Worm (Caenorhabditis elegans): Measurements from ENCODE around the gene skn-1.

- TF ChIP-seq mdt-29 (GFP tag; IDR thresholded peaks at IDR 0.05): no peak
- TF ChIP-seq tag-97 (GFP tag; IDR thresholded peaks at IDR 0.05): no peak
- no peak for TF ChIP-seq zag-1 (tag; optimal IDR thresholded peaks at IDR 0.05)
- TF ChIP-seq R02D3.7 (tag; optimal IDR thresholded peaks at IDR 0.05): no peak
- peak in 1 of 2 experiments; percentile 13 for TF ChIP-seq unc-62 (GFP tag; optimal IDR thresholded peaks at IDR 0.05 in 1 of 2)
- TF ChIP-seq unc-62 (tag; optimal IDR thresholded peaks at IDR 0.05): no peak
- TF ChIP-seq egl-27 (tag; optimal IDR thresholded peaks at IDR 0.05): no peak
- TF ChIP-seq nhr-237 (tag; optimal IDR thresholded peaks at IDR 0.05): no peak
- TF ChIP-seq lin-15B (tag; optimal IDR thresholded peaks at IDR 0.05): no peak
- TF ChIP-seq nhr-41 (GFP tag; IDR thresholded peaks at IDR 0.05): no peak
- TF ChIP-seq aly-2 (tag; optimal IDR thresholded peaks at IDR 0.05): no peak
- no peak for TF ChIP-seq mxl-3 (GFP tag; optimal IDR thresholded peaks at IDR 0.05)
- TF ChIP-seq fkh-10 (GFP tag; optimal IDR thresholded peaks at IDR 0.05): no peak
- no peak for TF ChIP-seq skn-1 (tag; optimal IDR thresholded peaks at IDR 0.05)
Observed at ce11 chrIV:5658225-5658624, 2.0 kb downstream of the skn-1 start.
